Fruit fly (Drosophila melanogaster): ENCODE measurements around the gene Tmf.

The Tmf gene

DNA sequence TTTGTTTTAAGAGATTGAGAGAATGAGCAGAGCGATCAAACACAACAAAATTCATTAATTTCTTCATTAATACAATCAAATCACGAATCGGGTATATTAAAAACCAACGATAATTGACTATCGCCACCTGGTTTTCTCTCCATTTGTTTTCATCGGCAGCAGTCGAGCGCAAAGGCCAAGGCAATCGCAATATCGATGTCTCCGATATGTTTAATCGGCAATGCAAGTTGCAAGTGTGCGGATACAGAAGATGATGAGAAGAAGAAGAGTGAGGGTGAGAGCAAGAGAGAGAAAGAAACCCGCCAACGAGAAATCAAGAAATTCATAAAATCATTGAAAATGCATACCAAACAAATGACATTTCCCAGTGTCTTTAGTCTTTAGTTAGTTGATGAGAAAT is 31.6 kb downstream of the Tmf start:
- TF ChIP-seq Hr78 (GFP tag; optimal IDR thresholded peaks at IDR 0.05) = no peak
- no peak for TF ChIP-seq Dif (GFP tag; optimal IDR thresholded peaks at IDR 0.05; ENCODE audit: partially characterized antibody)
- no peak for TF ChIP-seq dmrt93B (GFP tag; optimal IDR thresholded peaks at IDR 0.05)
- no peak for TF ChIP-seq foxo (GFP tag; optimal IDR thresholded peaks at IDR 0.05)
- peak; percentile 29 for TF ChIP-seq Jra (GFP tag; optimal IDR thresholded peaks at IDR 0.05)
- TF ChIP-seq CG9705 (GFP tag; optimal IDR thresholded peaks at IDR 0.05) = no peak
- TF ChIP-seq sv (GFP tag; optimal IDR thresholded peaks at IDR 0.05) = no peak
- no peak for TF ChIP-seq lola (GFP tag; optimal IDR thresholded peaks at IDR 0.05)
- peak; percentile 4 for TF ChIP-seq Hr83 (GFP tag; optimal IDR thresholded peaks at IDR 0.05; ENCODE audit: poor library complexity, severe bottlenecking)
- no peak for TF ChIP-seq Mio (GFP tag; optimal IDR thresholded peaks at IDR 0.05)
- no peak for TF ChIP-seq CG32264 (GFP tag; optimal IDR thresholded peaks at IDR 0.05)
- no peak for TF ChIP-seq ey (GFP tag; optimal IDR thresholded peaks at IDR 0.05)
- TF ChIP-seq Myc (optimal IDR thresholded peaks at IDR 0.05) = no peak
- TF ChIP-seq usp (GFP tag; optimal IDR thresholded peaks at IDR 0.05) = no peak
- no peak for TF ChIP-seq brk (GFP tag; optimal IDR thresholded peaks at IDR 0.05)
- peak; percentile 17 for TF ChIP-seq Hnf4 (GFP tag; optimal IDR thresholded peaks at IDR 0.05)
- no peak for TF ChIP-seq jim (GFP tag; optimal IDR thresholded peaks at IDR 0.05)
- TF ChIP-seq N (GFP tag; optimal IDR thresholded peaks at IDR 0.05) = no peak
- TF ChIP-seq dsf (GFP tag; optimal IDR thresholded peaks at IDR 0.05; ENCODE audit: borderline replicate concordance) = no peak
- TF ChIP-seq Rel (GFP tag; optimal IDR thresholded peaks at IDR 0.05) = no peak
- no peak for TF ChIP-seq Rel (tag; optimal IDR thresholded peaks at IDR 0.05)
- no peak for TF ChIP-seq CrebA (GFP tag; optimal IDR thresholded peaks at IDR 0.05; ENCODE audit: borderline replicate concordance)
- peak; percentile 7 for TF ChIP-seq woc (GFP tag; optimal IDR thresholded peaks at IDR 0.05)
- TF ChIP-seq Vsx2 (GFP tag; optimal IDR thresholded peaks at IDR 0.05; ENCODE audit: partially characterized antibody) = no peak
- TF ChIP-seq psq (GFP tag; optimal IDR thresholded peaks at IDR 0.05) = peak; percentile 16
- TF ChIP-seq fru (GFP tag; optimal IDR thresholded peaks at IDR 0.05) = no peak
- no peak for TF ChIP-seq br (GFP tag; optimal IDR thresholded peaks at IDR 0.05)

dm6 chrX:6876343-6876742 is 32.2 kb downstream of the Tmf start:
- no peak for TF ChIP-seq jim (GFP tag; optimal IDR thresholded peaks at IDR 0.05)
- TF ChIP-seq Dfd (GFP tag; optimal IDR thresholded peaks at IDR 0.05) = peak; percentile 80
